Fruit fly (Drosophila melanogaster): ENCODE measurements around the gene CG7794.

DNA sequence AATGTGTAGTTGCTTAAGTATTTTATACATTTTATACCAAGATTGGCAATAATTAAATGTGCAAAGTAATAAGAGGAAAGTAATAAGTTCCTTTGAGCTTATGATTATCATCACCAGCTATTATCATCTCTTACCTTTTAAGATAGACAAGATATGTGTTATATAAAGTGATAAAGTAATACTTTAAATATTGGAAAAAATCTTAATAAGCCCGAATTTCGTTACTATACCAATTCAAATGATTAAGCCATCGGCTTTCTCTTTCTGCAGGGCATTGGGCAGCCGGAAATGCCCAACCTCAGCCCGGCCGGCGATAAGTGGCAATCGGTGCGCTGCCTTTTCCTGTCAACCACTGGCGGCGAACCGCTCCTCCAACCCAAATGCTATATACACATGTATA lies 44.4 kb downstream of the CG7794 start:
- TF ChIP-seq h (optimal IDR thresholded peaks at IDR 0.05) (no peak), psq (optimal IDR thresholded peaks at IDR 0.05) (no peak), Myc (optimal IDR thresholded peaks at IDR 0.05) (no peak)

Data from Kc167 (cell line).